Worm (Caenorhabditis elegans): Measurements from ENCODE around the gene C50B8.5.

The C50B8.5 gene

DNA sequence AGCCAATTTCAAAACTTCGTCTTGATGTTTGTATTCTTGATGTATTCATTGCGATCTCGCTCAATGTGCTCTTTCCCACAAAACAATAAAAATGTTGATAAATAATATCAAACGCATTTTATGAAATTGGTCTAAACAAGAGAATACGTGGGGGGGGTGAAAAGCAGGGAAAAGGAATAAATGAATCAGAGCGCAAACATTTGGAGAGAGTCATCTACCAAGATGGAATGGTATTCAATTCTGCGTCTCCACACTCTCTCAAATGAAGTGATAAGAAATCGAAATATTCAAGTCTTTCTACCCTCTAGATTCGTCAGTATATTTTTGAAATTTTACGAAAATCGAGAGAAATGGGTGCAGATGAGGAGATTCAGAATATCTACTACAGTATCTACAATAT lies at the start of gene C50B8.5:
Gene C50B8.5 (plus strand): TSS at position 273 of the 400 bp plus-strand sequence.
- TF ChIP-seq unc-55 (GFP tag; optimal IDR thresholded peaks at IDR 0.05) (no peak), dve-1 (tag; optimal IDR thresholded peaks at IDR 0.05) (peak; percentile 4)

DNA sequence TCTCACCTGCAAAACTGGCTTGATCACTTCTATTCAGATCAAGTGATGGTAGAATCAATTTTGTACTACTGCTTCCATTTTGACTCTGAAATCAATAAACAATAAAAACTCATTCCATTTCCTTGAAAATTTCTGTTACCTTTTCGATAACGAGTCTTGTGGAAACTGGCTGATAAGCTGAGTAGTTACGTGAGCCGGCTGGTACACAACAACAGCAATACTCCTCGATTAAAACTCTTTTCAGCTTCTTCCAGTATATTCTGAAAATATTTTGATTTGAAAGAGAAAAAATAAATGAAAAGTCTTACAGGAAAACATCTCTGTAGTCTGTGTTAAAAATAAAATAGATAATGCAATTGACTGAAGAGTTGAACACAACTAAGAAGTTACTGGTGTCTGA lies 48.3 kb upstream of the C50B8.5 start:
- TF ChIP-seq K02D7.2 (tag; optimal IDR thresholded peaks at IDR 0.05), result no peak
- TF ChIP-seq unc-42 (tag; optimal IDR thresholded peaks at IDR 0.05), result no peak
- TF ChIP-seq dve-1 (tag; optimal IDR thresholded peaks at IDR 0.05), result no peak
- no peak for TF ChIP-seq unc-86 (tag; optimal IDR thresholded peaks at IDR 0.05)
- TF ChIP-seq ceh-18 (tag; optimal IDR thresholded peaks at IDR 0.05), result no peak
- TF ChIP-seq pha-2 (tag; optimal IDR thresholded peaks at IDR 0.05), result no peak
- no peak for TF ChIP-seq che-1 (tag; optimal IDR thresholded peaks at IDR 0.05)
- TF ChIP-seq unc-55 (GFP tag; optimal IDR thresholded peaks at IDR 0.05), result no peak
- no peak for TF ChIP-seq sox-2 (GFP tag; IDR thresholded peaks at IDR 0.05)
- TF ChIP-seq unc-3 (GFP tag; conservative IDR thresholded peaks at IDR 0.05), result no peak
- no peak for TF ChIP-seq unc-3 (tag; optimal IDR thresholded peaks at IDR 0.05)
- TF ChIP-seq eyg-1 (tag; optimal IDR thresholded peaks at IDR 0.05), result no peak
- TF ChIP-seq lim-6 (tag; optimal IDR thresholded peaks at IDR 0.05), result no peak
- no peak for TF ChIP-seq madf-2 (tag; optimal IDR thresholded peaks at IDR 0.05)
- no peak for TF ChIP-seq tbx-7 (tag; optimal IDR thresholded peaks at IDR 0.05)
- no peak for TF ChIP-seq ref-2 (tag; optimal IDR thresholded peaks at IDR 0.05)
- TF ChIP-seq zip-5 (tag; optimal IDR thresholded peaks at IDR 0.05), result no peak
- no peak for TF ChIP-seq nhr-232 (tag; optimal IDR thresholded peaks at IDR 0.05)

DNA sequence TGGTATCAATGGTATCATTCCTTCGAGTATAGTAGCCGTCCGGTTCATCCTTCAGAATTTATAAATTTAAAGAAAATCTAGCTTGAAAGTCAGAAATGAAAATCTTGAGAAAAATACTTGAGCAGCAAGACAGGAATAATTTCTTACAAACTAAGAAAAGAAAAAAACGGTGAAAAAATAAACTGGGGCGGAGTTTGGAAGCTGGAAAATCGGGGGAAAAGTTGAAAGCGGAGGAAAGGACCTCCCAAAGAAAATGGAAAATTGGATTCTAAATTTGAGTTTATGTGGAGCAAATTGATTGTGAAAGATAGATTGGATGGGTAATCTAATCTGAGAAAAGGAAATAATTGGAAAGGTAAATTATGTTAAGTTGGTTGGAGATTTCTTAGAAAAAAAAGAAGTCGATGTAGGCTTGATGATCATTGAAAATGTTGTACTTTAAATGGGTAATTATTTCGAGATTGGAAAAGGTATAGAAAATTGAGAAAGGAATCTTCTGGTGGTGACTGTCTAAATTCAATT lies 44.6 kb upstream of the C50B8.5 start, which contains the start of gene frpr-5:
Gene frpr-5 (minus strand): TSS at position 51 of the 522 bp plus-strand sequence.
- no peak for TF ChIP-seq unc-42 (tag; optimal IDR thresholded peaks at IDR 0.05)
- TF ChIP-seq pag-3 (tag; optimal IDR thresholded peaks at IDR 0.05; ENCODE audit: borderline replicate concordance), result no peak
- TF ChIP-seq mec-3 (tag; optimal IDR thresholded peaks at IDR 0.05; ENCODE audit: borderline replicate concordance), result no peak
- no peak for TF ChIP-seq ceh-14 (tag; optimal IDR thresholded peaks at IDR 0.05)

DNA sequence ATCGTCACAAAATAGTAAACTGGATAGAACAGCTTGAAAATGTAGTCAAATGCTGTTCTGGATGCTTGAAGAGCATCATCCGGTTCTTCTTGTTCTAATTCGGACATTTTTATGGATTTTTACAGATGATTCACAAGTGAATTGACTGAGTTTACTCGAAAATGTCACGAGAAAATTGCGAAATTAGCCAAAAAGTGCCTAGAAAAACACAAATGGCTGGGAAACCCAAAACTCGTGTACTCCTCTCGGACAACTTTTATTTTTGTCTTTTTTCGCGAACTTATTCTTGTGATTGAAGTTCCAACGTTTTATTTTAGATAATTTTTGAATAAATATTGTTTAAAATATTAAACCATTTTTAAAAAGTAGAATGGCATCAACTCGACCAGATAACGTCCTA lies 29.2 kb upstream of the C50B8.5 start, which contains the start of the genes C56A3.4 and C56A3.5:
Gene C56A3.4 (minus strand): TSS at position 154 of the 400 bp plus-strand sequence.
Gene C56A3.5 (plus strand): TSS at position 367 of the 400 bp plus-strand sequence.
- TF ChIP-seq npax-4 (tag; optimal IDR thresholded peaks at IDR 0.05) (no peak), pha-2 (tag; optimal IDR thresholded peaks at IDR 0.05) (no peak), gmeb-2 (tag; optimal IDR thresholded peaks at IDR 0.05) (no peak), ceh-31 (tag; optimal IDR thresholded peaks at IDR 0.05) (peak; percentile 16), nfya-1 (tag; optimal IDR thresholded peaks at IDR 0.05) (no peak), elt-4 (tag; optimal IDR thresholded peaks at IDR 0.05) (no peak), hlh-15 (tag; optimal IDR thresholded peaks at IDR 0.05) (no peak), ceh-6 (GFP tag; optimal IDR thresholded peaks at IDR 0.05) (no peak)

DNA sequence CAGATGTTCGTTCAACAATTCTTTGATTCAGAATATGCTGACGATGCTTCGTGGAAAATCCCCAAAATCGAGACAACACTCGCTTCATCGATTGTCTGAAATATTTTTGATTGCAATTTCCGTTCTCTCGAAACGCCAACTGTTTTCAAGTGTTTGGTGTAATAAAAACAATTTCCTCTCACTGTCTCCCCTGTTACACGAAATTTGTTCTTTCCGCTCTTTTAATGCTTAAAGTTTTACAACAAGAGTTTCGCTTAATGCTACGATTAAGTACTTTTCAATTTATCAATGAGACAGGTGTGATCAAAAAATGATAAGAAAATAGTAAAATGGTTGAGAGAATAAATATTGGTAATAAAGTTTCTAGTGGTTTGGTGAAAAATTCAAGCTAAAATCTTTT lies 24.5 kb upstream of the C50B8.5 start, which contains the start of gene C56A3.6:
Gene C56A3.6 (minus strand): TSS at position 101 of the 400 bp plus-strand sequence.
- TF ChIP-seq che-1 (tag; optimal IDR thresholded peaks at IDR 0.05), result no peak
- TF ChIP-seq ref-2 (tag; optimal IDR thresholded peaks at IDR 0.05), result no peak
- no peak for TF ChIP-seq pqm-1 (tag; optimal IDR thresholded peaks at IDR 0.05)
- no peak for TF ChIP-seq nfya-1 (tag; optimal IDR thresholded peaks at IDR 0.05)
- TF ChIP-seq C38D4.7 (GFP tag; optimal IDR thresholded peaks at IDR 0.05), result no peak
- TF ChIP-seq ceh-45 (GFP tag; IDR thresholded peaks at IDR 0.05), result no peak
- TF ChIP-seq ceh-14 (tag; optimal IDR thresholded peaks at IDR 0.05), result no peak
- TF ChIP-seq unc-55 (GFP tag; optimal IDR thresholded peaks at IDR 0.05), result no peak
- no peak for TF ChIP-seq elt-2 (tag; optimal IDR thresholded peaks at IDR 0.05)
- TF ChIP-seq rnt-1 (tag; optimal IDR thresholded peaks at IDR 0.05), result no peak
- no peak for TF ChIP-seq ceh-30 (tag; optimal IDR thresholded peaks at IDR 0.05)
